Fruit fly (Drosophila melanogaster) whole organism, embryonic: ENCODE results near the gene Cpr62Ba.

Experiments used
- Asciz ChIP-seq: fragments of 200-800 bp; sonication (Bioruptor generic); optimal IDR thresholded peaks from 2 replicates; lab custom pipeline; 2017; ENCODE audit warnings: missing biosample characterization, mild to moderate bottlenecking, missing genetic modification characterization, missing genetic modification reagents
- Atf-2 ChIP-seq: fragments of 200-800 bp; sonication (Bioruptor generic); optimal IDR thresholded peaks from 2 replicates; lab custom pipeline; 2016; ENCODE audit warnings: missing biosample characterization, missing genetic modification characterization
- Atf3 ChIP-seq: fragments of 200-800 bp; sonication (Bioruptor generic); optimal IDR thresholded peaks from 3 replicates; lab custom pipeline; 2016; ENCODE audit warnings: missing biosample characterization, missing genetic modification characterization
- BEAF-32 ChIP-seq: fragments of 200-800 bp; sonication (Bioruptor generic); optimal IDR thresholded peaks from 3 replicates; lab custom pipeline; 2017; ENCODE audit warnings: missing biosample characterization, missing genetic modification characterization, mild to moderate bottlenecking, moderate library complexity, missing genetic modification reagents
- CG10147 ChIP-seq: fragments of 200-800 bp; sonication (Bioruptor generic); optimal IDR thresholded peaks from 2 replicates; lab custom pipeline; 2019; ENCODE audit warnings: missing biosample characterization, mild to moderate bottlenecking, missing genetic modification characterization, moderate library complexity
- CG12659 ChIP-seq: fragments of 200-800 bp; sonication (Bioruptor generic); optimal IDR thresholded peaks from 3 replicates; lab custom pipeline; 2017; ENCODE audit warnings: mild to moderate bottlenecking, missing biosample characterization, missing genetic modification reagents, missing genetic modification characterization
- CG12942 ChIP-seq: fragments of 200-800 bp; sonication (Bioruptor generic); optimal IDR thresholded peaks from 3 replicates; lab custom pipeline; 2016; ENCODE audit warnings: missing biosample characterization, missing genetic modification characterization
- CG13296 ChIP-seq: fragments of 200-800 bp; sonication (Bioruptor generic); optimal IDR thresholded peaks from 3 replicates; lab custom pipeline; 2018; ENCODE audit warnings: missing biosample characterization, mild to moderate bottlenecking, missing genetic modification characterization
- CG1529 ChIP-seq: fragments of 200-800 bp; sonication (Bioruptor generic); optimal IDR thresholded peaks from 3 replicates; lab custom pipeline; 2018; ENCODE audit warnings: missing biosample characterization, missing genetic modification characterization
- CG15601 ChIP-seq: fragments of 200-800 bp; sonication (Bioruptor generic); optimal IDR thresholded peaks from 3 replicates; lab custom pipeline; 2019; ENCODE audit warnings: missing biosample characterization, mild to moderate bottlenecking, missing genetic modification characterization, moderate library complexity
- CG17186 ChIP-seq: fragments of 200-800 bp; sonication (Bioruptor generic); optimal IDR thresholded peaks from 3 replicates; lab custom pipeline; 2017; ENCODE audit warnings: missing biosample characterization, missing genetic modification reagents, missing genetic modification characterization
- CG2678 ChIP-seq: fragments of 200-800 bp; sonication (Bioruptor generic); optimal IDR thresholded peaks from 3 replicates; lab custom pipeline; 2019; ENCODE audit warnings: missing biosample characterization, mild to moderate bottlenecking, missing genetic modification characterization, moderate library complexity
- CG2889 ChIP-seq: fragments of 200-800 bp; sonication (Bioruptor generic); IDR thresholded peaks from 3 replicates; pipeline ENCODE4 v1.3.6; 2022; ENCODE audit warnings: missing biosample characterization, missing genetic modification characterization
- CG30020 ChIP-seq: fragments of 200-800 bp; optimal IDR thresholded peaks from 2 replicates; lab custom pipeline; 2019; ENCODE audit warnings: missing biosample characterization, mild to moderate bottlenecking, missing genetic modification characterization, moderate library complexity
- CG30431 ChIP-seq: fragments of 200-800 bp; sonication (Bioruptor generic); optimal IDR thresholded peaks from 2 replicates; lab custom pipeline; 2017; ENCODE audit warnings: missing biosample characterization, missing genetic modification characterization
- CG3838 ChIP-seq: fragments of 200-800 bp; sonication (Bioruptor generic); optimal IDR thresholded peaks from 3 replicates; lab custom pipeline; 2016; ENCODE audit warnings: missing biosample characterization, missing genetic modification characterization
- CG4328 ChIP-seq: fragments of 200-800 bp; sonication (Bioruptor generic); optimal IDR thresholded peaks from 3 replicates; lab custom pipeline; 2017; ENCODE audit warnings: missing biosample characterization, missing genetic modification reagents, missing genetic modification characterization
- CG6683 ChIP-seq: fragments of 200-800 bp; sonication (Bioruptor generic); optimal IDR thresholded peaks from 2 replicates; lab custom pipeline; 2017; ENCODE audit warnings: missing biosample characterization, mild to moderate bottlenecking, missing genetic modification characterization, missing genetic modification reagents
- D19B ChIP-seq: fragments of 200-800 bp; sonication (Bioruptor generic); optimal IDR thresholded peaks from 2 replicates; lab custom pipeline; 2017; ENCODE audit warnings: missing biosample characterization, mild to moderate bottlenecking, missing genetic modification characterization
- Dfd ChIP-seq, 2 experiments: fragments of >200 bp; optimal IDR thresholded peaks; 2 replicates each; lab custom pipeline; 2017; ENCODE audit warnings: missing biosample characterization in 2 of 2, missing genetic modification characterization in 2 of 2
- Eip74EF ChIP-seq, 2 experiments: fragments of 200-800 bp in 1 of 2; fragments of >200 bp in 1 of 2; sonication (Bioruptor generic) in 1 of 2; optimal IDR thresholded peaks; 2 replicates each; lab custom pipeline; 2017 to 2019; ENCODE audit warnings: missing biosample characterization in 2 of 2, missing genetic modification characterization in 2 of 2, mild to moderate bottlenecking in 1 of 2, moderate library complexity in 1 of 2
- Hmr ChIP-seq: fragments of 200-800 bp; sonication (Bioruptor generic); optimal IDR thresholded peaks from 3 replicates; lab custom pipeline; 2017; ENCODE audit warnings: mild to moderate bottlenecking, missing biosample characterization, missing genetic modification reagents, missing genetic modification characterization
- Hr39 ChIP-seq: fragments of >200 bp; optimal IDR thresholded peaks from 2 replicates; lab custom pipeline; 2017
- Meics ChIP-seq: fragments of 200-800 bp; sonication (Bioruptor generic); optimal IDR thresholded peaks from 2 replicates; lab custom pipeline; 2017; ENCODE audit warnings: missing biosample characterization, mild to moderate bottlenecking, missing genetic modification characterization
- Nf-YB ChIP-seq: fragments of 200-800 bp; sonication (Bioruptor generic); optimal IDR thresholded peaks from 3 replicates; lab custom pipeline; 2019; ENCODE audit warnings: missing biosample characterization, mild to moderate bottlenecking, missing genetic modification characterization, moderate library complexity
- Optix ChIP-seq: fragments of 200-800 bp; sonication (Bioruptor generic); IDR thresholded peaks from 3 replicates; pipeline ENCODE4 v1.3.6; 2022; ENCODE audit warnings: missing biosample characterization, missing genetic modification characterization
- Sry-δ ChIP-seq: fragments of 200-800 bp; sonication (Bioruptor generic); optimal IDR thresholded peaks from 2 replicates; lab custom pipeline; 2016; ENCODE audit warnings: missing biosample characterization, missing genetic modification characterization
- da ChIP-seq: fragments of 200-800 bp; sonication (Bioruptor generic); optimal IDR thresholded peaks from 2 replicates; lab custom pipeline; 2016; ENCODE audit warnings: missing biosample characterization, missing genetic modification characterization
- dm ChIP-seq: fragments of 200-800 bp; sonication (Bioruptor generic); optimal IDR thresholded peaks from 3 replicates; lab custom pipeline; 2016; ENCODE audit warnings: missing biosample characterization, missing genetic modification characterization
- dmrt99B ChIP-seq: fragments of 200-800 bp; sonication (Bioruptor generic); optimal IDR thresholded peaks from 2 replicates; lab custom pipeline; 2018; ENCODE audit warnings: missing biosample characterization, mild to moderate bottlenecking, missing genetic modification characterization, moderate library complexity
- dysf ChIP-seq: fragments of 200-800 bp; sonication (Bioruptor generic); IDR thresholded peaks from 3 replicates; pipeline ENCODE4 v1.3.6; 2022; ENCODE audit warnings: missing biosample characterization, missing genetic modification characterization
- gcm ChIP-seq: fragments of 200-800 bp; sonication (Bioruptor generic); optimal IDR thresholded peaks from 2 replicates; lab custom pipeline; 2019; ENCODE audit warnings: missing biosample characterization, mild to moderate bottlenecking, missing genetic modification characterization, moderate library complexity
- grau ChIP-seq: fragments of 200-800 bp; optimal IDR thresholded peaks from 3 replicates; lab custom pipeline; 2019; ENCODE audit warnings: missing biosample characterization, mild to moderate bottlenecking, missing genetic modification characterization, moderate library complexity
- her ChIP-seq: fragments of 200-800 bp; sonication (Bioruptor generic); optimal IDR thresholded peaks from 2 replicates; lab custom pipeline; 2016; ENCODE audit warnings: missing biosample characterization, missing genetic modification characterization
- inv ChIP-seq: fragments of 200-800 bp; sonication (Bioruptor generic); IDR thresholded peaks from 2 replicates; pipeline ENCODE4 v1.3.6; 2022; ENCODE audit warnings: missing biosample characterization, missing genetic modification characterization; ENCODE audit not compliant: partially characterized antibody
- jing ChIP-seq: fragments of 200-800 bp; sonication (Bioruptor generic); optimal IDR thresholded peaks from 2 replicates; lab custom pipeline; 2018; ENCODE audit warnings: missing biosample characterization, mild to moderate bottlenecking, missing genetic modification characterization
- maf-S ChIP-seq: fragments of 200-800 bp; sonication (Bioruptor generic); optimal IDR thresholded peaks from 2 replicates; lab custom pipeline; 2016; ENCODE audit warnings: missing biosample characterization, missing genetic modification characterization
- mld ChIP-seq: fragments of 200-800 bp; sonication (Bioruptor generic); IDR thresholded peaks from 3 replicates; pipeline ENCODE4 v1.3.6; 2022; ENCODE audit warnings: missing biosample characterization, missing genetic modification characterization; ENCODE audit not compliant: partially characterized antibody
- pb ChIP-seq: fragments of 200-800 bp; sonication (Bioruptor generic); optimal IDR thresholded peaks from 3 replicates; lab custom pipeline; 2016; ENCODE audit warnings: missing biosample characterization, missing genetic modification characterization
- pita ChIP-seq: fragments of 200-800 bp; sonication (Bioruptor generic); optimal IDR thresholded peaks from 2 replicates; lab custom pipeline; 2017; ENCODE audit warnings: missing biosample characterization, mild to moderate bottlenecking, missing genetic modification characterization
- prd ChIP-seq, 3 experiments: fragments of >200 bp in 2 of 3; fragments of 200-800 bp in 1 of 3; sonication (Bioruptor generic) in 1 of 3; optimal IDR thresholded peaks in 2 of 3; IDR thresholded peaks in 1 of 3; 2 replicates in 2 of 3; 3 replicates in 1 of 3; pipeline versions ENCODE4 v1.3.6 to Lab custom; 2017 to 2022; ENCODE audit warnings: missing biosample characterization in 1 of 3, missing genetic modification characterization in 1 of 3
- repo ChIP-seq: fragments of 200-800 bp; sonication (Bioruptor generic); optimal IDR thresholded peaks from 2 replicates; lab custom pipeline; 2016; ENCODE audit warnings: missing biosample characterization, missing genetic modification characterization
- sr ChIP-seq: fragments of 200-800 bp; sonication (Bioruptor generic); IDR thresholded peaks from 3 replicates; pipeline ENCODE4 v1.3.6; 2022; ENCODE audit warnings: missing biosample characterization, missing genetic modification characterization
- tgo ChIP-seq: fragments of 200-800 bp; sonication (Bioruptor generic); IDR thresholded peaks from 3 replicates; pipeline ENCODE4 v1.3.6; 2022; ENCODE audit warnings: missing biosample characterization, missing genetic modification characterization
- unpg ChIP-seq: fragments of 200-800 bp; sonication (Bioruptor generic); optimal IDR thresholded peaks from 3 replicates; lab custom pipeline; 2018; ENCODE audit warnings: missing biosample characterization, mild to moderate bottlenecking, missing genetic modification characterization, moderate library complexity
- vfl ChIP-seq: fragments of 200-800 bp; sonication (Bioruptor generic); optimal IDR thresholded peaks from 2 replicates; lab custom pipeline; 2016; ENCODE audit warnings: missing biosample characterization, missing genetic modification characterization
- zen ChIP-seq: fragments of 200-800 bp; sonication (Bioruptor generic); optimal IDR thresholded peaks from 3 replicates; lab custom pipeline; 2018; ENCODE audit warnings: missing biosample characterization, mild to moderate bottlenecking, missing genetic modification characterization, moderate library complexity

Gene Cpr62Ba

DNA sequence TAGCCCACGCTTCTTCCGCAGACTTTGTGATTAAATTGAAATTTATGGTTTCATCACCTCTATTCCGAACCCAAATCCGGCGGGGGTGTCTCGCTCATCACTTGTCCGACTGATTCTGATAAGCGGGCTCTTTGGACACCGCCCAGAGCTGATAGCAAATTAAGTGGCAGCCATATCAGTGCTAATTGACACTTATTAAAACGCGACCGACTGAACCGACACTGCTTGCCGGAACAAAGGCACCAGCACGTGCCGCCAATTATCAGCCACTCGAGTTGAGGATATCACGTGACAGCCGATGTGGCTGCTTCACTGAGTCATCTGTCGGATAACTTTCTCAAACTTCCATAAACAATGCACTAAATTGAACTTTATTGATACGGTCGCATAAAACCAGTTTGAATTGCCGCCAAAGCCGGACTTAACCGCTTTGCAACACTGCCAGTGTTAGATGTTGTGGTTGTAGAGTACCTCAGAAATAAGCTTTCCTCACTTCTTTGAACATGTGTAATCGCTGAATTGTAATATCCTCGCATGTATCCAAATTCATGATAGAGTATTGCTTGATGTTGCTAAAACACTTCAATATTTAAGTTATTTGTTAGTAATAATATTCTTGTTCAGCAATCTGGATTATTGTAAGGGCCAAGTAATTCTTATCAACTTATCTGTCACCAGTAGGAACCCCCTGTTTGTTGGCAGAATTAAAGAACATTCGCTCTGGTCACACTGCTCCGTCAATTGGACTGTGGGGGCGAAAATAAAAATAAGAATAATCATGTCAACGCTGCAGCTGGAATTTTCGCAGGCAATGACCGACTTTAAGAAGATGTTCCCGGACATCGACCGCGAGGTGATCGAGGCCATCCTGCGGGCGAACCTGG lies 25.1 kb upstream of the Cpr62Ba start, which contains the start of gene CG12024 (continued):
- TF ChIP-seq CG6683 (GFP tag; lab: Kevin White, UChicago) (peak; percentile 41), dysf (peak; percentile 78), CG12942 (GFP tag; lab: Kevin White, UChicago) (peak; percentile 68), Sry-δ (GFP tag; lab: Kevin White, UChicago) (peak; percentile 71), gcm (GFP tag; lab: Kevin White, UChicago) (peak; percentile 26), CG10147 (GFP tag; lab: Kevin White, UChicago) (peak; percentile 71), tgo (GFP tag; lab: Robert Waterston, UW) (peak; percentile 56; the same call in 2 of the 3 replicates), unpg (GFP tag; lab: Kevin White, UChicago) (peak; percentile 62), D19B (peak; percentile 11), grau (tag; lab: Kevin White, UChicago) (peak; percentile 81), CG13296 (peak; percentile 40), Asciz (no peak), CG12659 (GFP tag; lab: Kevin White, UChicago) (peak; percentile 87), Meics (GFP tag; lab: Kevin White, UChicago) (peak; percentile 66), Hr39 (lab: Kevin White, UChicago) (no peak), Dfd (GFP tag; optimal IDR thresholded peaks at IDR 0.05; lab: Kevin White, UChicago) (peak in 1 of 2 experiments; percentile 20), jing (GFP tag; lab: Kevin White, UChicago) (peak; percentile 43), sr (GFP tag; lab: Robert Waterston, UW) (peak; percentile 44; the same call in 1 of the 3 replicates), pb (GFP tag; lab: Kevin White, UChicago) (no peak), BEAF-32 (GFP tag; lab: Kevin White, UChicago) (peak; percentile 62), Atf-2 (GFP tag; lab: Kevin White, UChicago) (peak; percentile 63), CG30431 (GFP tag; lab: Kevin White, UChicago) (peak; percentile 52), CG17186 (GFP tag; lab: Kevin White, UChicago) (peak; percentile 71), repo (GFP tag; lab: Kevin White, UChicago) (peak; percentile 32), da (GFP tag; lab: Kevin White, UChicago) (no peak), Eip74EF (GFP tag; optimal IDR thresholded peaks at IDR 0.05; lab: Kevin White, UChicago) (no peak), mld (GFP tag; lab: Robert Waterston, UW) (no peak), Optix (GFP tag; lab: Robert Waterston, UW) (no peak), vfl (peak; percentile 1), Nf-YB (GFP tag; lab: Kevin White, UChicago) (peak; percentile 53), CG4328 (GFP tag; lab: Kevin White, UChicago) (peak; percentile 54), dmrt99B (no peak), CG15601 (peak; percentile 77), CG2889 (GFP tag; lab: Robert Waterston, UW) (peak; percentile 47; the same call in 2 of the 3 replicates), her (GFP tag; lab: Kevin White, UChicago) (peak; percentile 22), dm (GFP tag; lab: Kevin White, UChicago) (peak; percentile 58), CG30020 (peak; percentile 93), CG2678 (tag; lab: Kevin White, UChicago) (peak; percentile 79), inv (GFP tag; lab: Robert Waterston, UW) (no peak), Atf3 (GFP tag; lab: Kevin White, UChicago) (peak; percentile 72), CG1529 (GFP tag; lab: Kevin White, UChicago) (no peak), Hmr (GFP tag; lab: Kevin White, UChicago) (peak; percentile 58), CG3838 (GFP tag; lab: Kevin White, UChicago) (peak; percentile 26), maf-S (peak; percentile 70), prd (optimal IDR thresholded peaks at IDR 0.05; lab: Kevin White, UChicago) (no peak), prd (GFP tag; IDR thresholded peaks at IDR 0.05; lab: Robert Waterston, UW) (peak; percentile 59; the same call in 2 of the 3 replicates), zen (tag; lab: Kevin White, UChicago) (peak; percentile 47), pita (GFP tag; lab: Kevin White, UChicago) (no peak)
